Fruit fly (Drosophila melanogaster) Kc167 (cell line): Measurements from ENCODE around the gene dgt2.

ENCODE experiments used
- Myc ChIP-seq: fragments of >200 bp; optimal IDR thresholded peaks from 2 replicates; lab custom pipeline; 2017; ENCODE audit warnings: missing external identifiers
- Sin3A ChIP-seq: fragments of >200 bp; optimal IDR thresholded peaks from 2 replicates; lab custom pipeline; 2018; ENCODE audit warnings: missing external identifiers
- h ChIP-seq: fragments of >200 bp; optimal IDR thresholded peaks from 3 replicates; lab custom pipeline; 2018; ENCODE audit warnings: missing external identifiers
- insv ChIP-seq: fragments of >200 bp; optimal IDR thresholded peaks from 3 replicates; lab custom pipeline; 2018; ENCODE audit warnings: missing external identifiers
- psq ChIP-seq: fragments of >200 bp; optimal IDR thresholded peaks from 2 replicates; lab custom pipeline; 2017; ENCODE audit warnings: missing external identifiers
- ttk ChIP-seq: sonication (Bioruptor generic); optimal IDR thresholded peaks from 2 replicates; lab custom pipeline; 2017; ENCODE audit warnings: missing external identifiers

The dgt2 gene

dm6 chr2L:12013741-12014393, 24.1 kb downstream of the dgt2 start:
- TF ChIP-seq insv (lab: Kevin White, UChicago) = no peak
- no peak for TF ChIP-seq Sin3A (lab: Kevin White, UChicago)
- TF ChIP-seq ttk (lab: Kevin White, UChicago) = no peak
- TF ChIP-seq Myc (lab: Kevin White, UChicago) = no peak
- TF ChIP-seq h (lab: Kevin White, UChicago) = no peak
- no peak for TF ChIP-seq psq (lab: Kevin White, UChicago)

- no peak for TF ChIP-seq insv (lab: Kevin White, UChicago)
These were observed 31.0 kb downstream of the dgt2 start, which contains the start of gene Wdr81 for dm6 chr2L:12020735-12021134. Gene Wdr81 (minus strand): TSS chr2L:12020960.

dm6 chr2L:12021193-12021592, 31.5 kb downstream of the dgt2 start:
- TF ChIP-seq Myc (lab: Kevin White, UChicago) (no peak), insv (lab: Kevin White, UChicago) (no peak), ttk (lab: Kevin White, UChicago) (no peak), Sin3A (lab: Kevin White, UChicago) (no peak), h (lab: Kevin White, UChicago) (no peak), psq (lab: Kevin White, UChicago) (no peak)

dm6 chr2L:12024104-12024503, 34.4 kb downstream of the dgt2 start:
- TF ChIP-seq Myc (lab: Kevin White, UChicago) (no peak), insv (lab: Kevin White, UChicago) (no peak), ttk (lab: Kevin White, UChicago) (no peak), h (lab: Kevin White, UChicago) (no peak), Sin3A (lab: Kevin White, UChicago) (no peak), psq (lab: Kevin White, UChicago) (no peak)

dm6 chr2L:12025505-12025904, 35.8 kb downstream of the dgt2 start:
- TF ChIP-seq Sin3A (lab: Kevin White, UChicago) (no peak), insv (lab: Kevin White, UChicago) (no peak), psq (lab: Kevin White, UChicago) (no peak), h (lab: Kevin White, UChicago) (no peak), ttk (lab: Kevin White, UChicago) (no peak), Myc (lab: Kevin White, UChicago) (no peak)

dm6 chr2L:12026458-12027431, 37.0 kb downstream of the dgt2 start:
- TF ChIP-seq Myc (lab: Kevin White, UChicago) = no peak
- TF ChIP-seq h (lab: Kevin White, UChicago) = no peak
- TF ChIP-seq ttk (lab: Kevin White, UChicago) = no peak
- TF ChIP-seq psq (lab: Kevin White, UChicago) = no peak
- no peak for TF ChIP-seq Sin3A (lab: Kevin White, UChicago)
- TF ChIP-seq insv (lab: Kevin White, UChicago) = no peak

dm6 chr2L:12027435-12027834, 37.7 kb downstream of the dgt2 start, which contains the start of gene dmGlut:
Gene dmGlut (plus strand): TSS chr2L:12027438.
- no peak for TF ChIP-seq Myc (lab: Kevin White, UChicago)
- TF ChIP-seq ttk (lab: Kevin White, UChicago) = no peak
- TF ChIP-seq h (lab: Kevin White, UChicago) = no peak
- TF ChIP-seq insv (lab: Kevin White, UChicago) = no peak
- TF ChIP-seq psq (lab: Kevin White, UChicago) = no peak
- TF ChIP-seq Sin3A (lab: Kevin White, UChicago) = no peak

- TF ChIP-seq insv (lab: Kevin White, UChicago) (no peak), h (lab: Kevin White, UChicago) (no peak), psq (lab: Kevin White, UChicago) (no peak), ttk (lab: Kevin White, UChicago) (no peak), Sin3A (lab: Kevin White, UChicago) (no peak), Myc (lab: Kevin White, UChicago) (no peak)
These were observed 38.4 kb downstream of the dgt2 start for dm6 chr2L:12028102-12028501.

dm6 chr2L:12028808-12029207, 39.1 kb downstream of the dgt2 start:
- TF ChIP-seq insv (lab: Kevin White, UChicago) = no peak
- no peak for TF ChIP-seq Myc (lab: Kevin White, UChicago)
- no peak for TF ChIP-seq ttk (lab: Kevin White, UChicago)
- TF ChIP-seq h (lab: Kevin White, UChicago) = no peak
- no peak for TF ChIP-seq psq (lab: Kevin White, UChicago)
- TF ChIP-seq Sin3A (lab: Kevin White, UChicago) = no peak

dm6 chr2L:12029594-12030197, 40.0 kb downstream of the dgt2 start:
- TF ChIP-seq Myc (lab: Kevin White, UChicago) = no peak
- no peak for TF ChIP-seq Sin3A (lab: Kevin White, UChicago)
- TF ChIP-seq psq (lab: Kevin White, UChicago) = no peak
- no peak for TF ChIP-seq ttk (lab: Kevin White, UChicago)
- TF ChIP-seq h (lab: Kevin White, UChicago) = no peak
- no peak for TF ChIP-seq insv (lab: Kevin White, UChicago)
